Worm (Caenorhabditis elegans): Measurements from ENCODE around the gene acr-5.

The acr-5 gene

DNA sequence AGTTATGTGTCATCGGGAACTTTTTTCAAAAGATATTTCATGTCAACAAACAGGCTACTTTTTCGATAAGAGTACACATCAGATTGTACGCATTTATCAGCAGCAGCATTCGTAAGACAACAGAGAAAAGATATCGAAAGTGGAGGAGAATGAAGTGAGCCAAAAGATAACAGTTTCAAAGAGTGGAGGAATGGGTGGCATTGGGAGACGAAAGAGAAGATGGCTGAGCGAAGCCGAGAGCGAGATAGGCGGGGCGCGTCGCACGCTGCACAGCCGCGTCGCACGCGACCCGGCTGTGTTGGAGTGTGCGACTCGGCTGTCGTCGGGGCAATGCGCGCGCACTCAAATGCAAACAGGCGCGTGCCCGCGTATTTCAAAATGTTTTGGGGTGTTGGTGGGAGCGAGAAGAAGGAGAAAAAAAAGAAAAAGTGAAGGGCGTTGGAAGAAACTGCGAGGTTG, 50.4 kb downstream of the acr-5 start (continued):
- TF ChIP-seq dpl-1 (GFP tag; optimal IDR thresholded peaks at IDR 0.05): peak; percentile 61
- peak; percentile 40 for TF ChIP-seq ztf-3 (GFP tag; optimal IDR thresholded peaks at IDR 0.05)
- TF ChIP-seq snpc-1.3 (tag; optimal IDR thresholded peaks at IDR 0.05; ENCODE audit: insufficient read depth): no peak
- TF ChIP-seq ztf-22 (GFP tag; optimal IDR thresholded peaks at IDR 0.05): peak; percentile 72
- no peak for TF ChIP-seq F57A8.1 (GFP tag; optimal IDR thresholded peaks at IDR 0.05)
- TF ChIP-seq F39B2.1 (GFP tag; IDR thresholded peaks at IDR 0.05): no peak
- TF ChIP-seq mes-4 (tag; optimal IDR thresholded peaks at IDR 0.05): no peak
- TF ChIP-seq bed-2 (GFP tag; IDR thresholded peaks at IDR 0.05): no peak
- TF ChIP-seq nfyb-1 (GFP tag; IDR thresholded peaks at IDR 0.05): peak; percentile 95
- TF ChIP-seq F55B11.4 (tag; optimal IDR thresholded peaks at IDR 0.05; ENCODE audit: borderline replicate concordance, insufficient read depth): no peak
- TF ChIP-seq attf-6 (GFP tag; IDR thresholded peaks at IDR 0.05): no peak
- TF ChIP-seq ama-1 (optimal IDR thresholded peaks at IDR 0.05): peak; percentile 18
- TF ChIP-seq ama-1 (GFP tag; optimal IDR thresholded peaks at IDR 0.05): peak in 1 of 2 experiments; percentile 8
- peak; percentile 71 for TF ChIP-seq ceh-91 (GFP tag; IDR thresholded peaks at IDR 0.05)
- peak; percentile 91 for TF ChIP-seq atf-7 (tag; optimal IDR thresholded peaks at IDR 0.05)
- peak; percentile 84; the same call in 1 of the 2 replicates for TF ChIP-seq Y79H2A.3 (GFP tag; conservative IDR thresholded peaks at IDR 0.05)
- peak; percentile 89 for TF ChIP-seq tlf-1 (GFP tag; optimal IDR thresholded peaks at IDR 0.05)
- TF ChIP-seq hrde-1 (tag; optimal IDR thresholded peaks at IDR 0.05; ENCODE audit: borderline replicate concordance): no peak
- no peak for TF ChIP-seq hmg-20 (GFP tag; IDR thresholded peaks at IDR 0.05)
- TF ChIP-seq zfh-2 (GFP tag; conservative IDR thresholded peaks at IDR 0.05): peak; percentile 100
- peak; percentile 68 for TF ChIP-seq attf-3 (GFP tag; conservative IDR thresholded peaks at IDR 0.05)
- TF ChIP-seq aptf-2 (GFP tag; conservative IDR thresholded peaks at IDR 0.05): no peak
- TF ChIP-seq ZK185.1 (tag; optimal IDR thresholded peaks at IDR 0.05; ENCODE audit: poor library complexity, severe bottlenecking): peak; percentile 30
- no peak for TF ChIP-seq ccch-3 (GFP tag; optimal IDR thresholded peaks at IDR 0.05)
- peak; percentile 72 for TF ChIP-seq ceh-100 (GFP tag; IDR thresholded peaks at IDR 0.05)
- peak; percentile 77 for TF ChIP-seq somi-1 (GFP tag; optimal IDR thresholded peaks at IDR 0.05)
- peak; percentile 62 for TF ChIP-seq akir-1 (GFP tag; optimal IDR thresholded peaks at IDR 0.05)
- no peak for TF ChIP-seq nhr-27 (tag; optimal IDR thresholded peaks at IDR 0.05)
- peak; percentile 92 for TF ChIP-seq lin-54 (GFP tag; optimal IDR thresholded peaks at IDR 0.05)
- no peak for TF ChIP-seq Y56A3A.18 (GFP tag; IDR thresholded peaks at IDR 0.05)
- TF ChIP-seq nhr-120 (GFP tag; IDR thresholded peaks at IDR 0.05): no peak
- TF ChIP-seq let-607 (tag; optimal IDR thresholded peaks at IDR 0.05): peak; percentile 83 to 87
- peak; percentile 78 for TF ChIP-seq ztf-18 (tag; optimal IDR thresholded peaks at IDR 0.05)
- peak; percentile 93 for TF ChIP-seq pbrm-1 (GFP tag; IDR thresholded peaks at IDR 0.05)
- peak; percentile 70 for TF ChIP-seq tbp1 (GFP tag; optimal IDR thresholded peaks at IDR 0.05)
- TF ChIP-seq lin-40 (tag; optimal IDR thresholded peaks at IDR 0.05): no peak
- peak; percentile 92 for TF ChIP-seq madf-6 (GFP tag; IDR thresholded peaks at IDR 0.05)
- peak; percentile 67 for TF ChIP-seq nhr-90 (tag; optimal IDR thresholded peaks at IDR 0.05)
- TF ChIP-seq sptf-2 (GFP tag; optimal IDR thresholded peaks at IDR 0.05): no peak

DNA sequence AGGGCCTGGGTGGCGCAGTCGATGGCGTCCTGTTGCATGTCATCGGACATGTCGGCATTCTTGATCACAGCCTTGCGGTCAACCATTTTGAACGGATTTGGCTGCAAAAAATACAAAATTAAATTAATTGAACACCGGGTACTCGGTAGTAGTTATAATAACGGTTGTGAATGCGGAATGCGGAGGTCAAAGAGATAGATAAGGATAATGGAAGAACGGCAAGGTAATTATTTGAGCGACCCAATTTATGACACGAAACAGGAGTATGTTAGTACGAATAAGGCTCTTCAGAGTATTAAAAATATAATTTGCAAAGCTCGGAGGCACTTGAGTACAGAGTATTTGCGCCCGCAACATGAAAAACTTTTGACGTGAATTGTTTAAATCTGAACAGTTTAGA, 50.9 kb downstream of the acr-5 start, which contains the start of gene dlc-1:
TSS of gene dlc-1 (minus strand) at position 101 of the 400 bp plus-strand sequence.
- TF ChIP-seq lsl-1 (GFP tag; optimal IDR thresholded peaks at IDR 0.05): no peak
- TF ChIP-seq Y53G8AR.9 (GFP tag; conservative IDR thresholded peaks at IDR 0.05): 0 out of 2 replicates have a peak, but pooled peaks have one; percentile 15
- TF ChIP-seq sea-2 (GFP tag; IDR thresholded peaks at IDR 0.05): no peak
- no peak for TF ChIP-seq ccch-3 (GFP tag; optimal IDR thresholded peaks at IDR 0.05)
